Worm (Caenorhabditis elegans): ENCODE results near the gene athp-2.

- TF ChIP-seq nhr-25 (tag; optimal IDR thresholded peaks at IDR 0.05; ENCODE audit: borderline replicate concordance, insufficient read depth): no peak
- TF ChIP-seq ces-1 (GFP tag; optimal IDR thresholded peaks at IDR 0.05): no peak
- TF ChIP-seq rbr-2 (tag; optimal IDR thresholded peaks at IDR 0.05): no peak
- TF ChIP-seq mdl-1 (tag; optimal IDR thresholded peaks at IDR 0.05): no peak
- no peak for TF ChIP-seq egl-43 (GFP tag; IDR thresholded peaks at IDR 0.05)
- TF ChIP-seq mes-2 (tag; optimal IDR thresholded peaks at IDR 0.05; ENCODE audit: poor library complexity, severe bottlenecking): no peak
- TF ChIP-seq madf-5 (GFP tag; IDR thresholded peaks at IDR 0.05): no peak
- no peak for TF ChIP-seq F44E2.7 (GFP tag; IDR thresholded peaks at IDR 0.05)
- no peak for TF ChIP-seq skn-1 (tag; optimal IDR thresholded peaks at IDR 0.05)
- no peak for TF ChIP-seq hlh-11 (tag; optimal IDR thresholded peaks at IDR 0.05)
- TF ChIP-seq nhr-10 (tag; optimal IDR thresholded peaks at IDR 0.05): no peak
- TF ChIP-seq unc-62 (GFP tag; optimal IDR thresholded peaks at IDR 0.05 in 1 of 2): no peak
- no peak for TF ChIP-seq unc-62 (tag; optimal IDR thresholded peaks at IDR 0.05)
- TF ChIP-seq nhr-6 (tag; optimal IDR thresholded peaks at IDR 0.05): no peak
- TF ChIP-seq zip-2 (tag; optimal IDR thresholded peaks at IDR 0.05): no peak
Observed at ce11 chrII:4297259-4297658, 42.7 kb upstream of the athp-2 start.

Data from whole organism, L4 larva.